Worm (Caenorhabditis elegans) whole organism, early embryonic: Measurements from ENCODE around the gene R07B1.13.

Source experiments
- ama-1 ChIP-seq: fragments of 150-350 bp; optimal IDR thresholded peaks from 2 replicates; lab custom pipeline; 2014
- ceh-13 ChIP-seq: fragments of 200-800 bp; sonication (Bioruptor generic); optimal IDR thresholded peaks from 2 replicates; lab custom pipeline; 2018; ENCODE audit warnings: mild to moderate bottlenecking, missing genetic modification characterization, missing compliant biosample characterization
- ets-7 ChIP-seq: sonication (generic microtip); optimal IDR thresholded peaks from 2 replicates; lab custom pipeline; 2016; ENCODE audit warnings: missing genotype, missing genetic modification characterization, missing compliant biosample characterization
- hmbx-1 ChIP-seq: sonication (generic microtip); optimal IDR thresholded peaks from 2 replicates; lab custom pipeline; 2016; ENCODE audit warnings: mild to moderate bottlenecking, missing genetic modification characterization, missing compliant biosample characterization
- hmg-4 ChIP-seq: fragments of 200-800 bp; sonication (Bioruptor generic); optimal IDR thresholded peaks from 2 replicates; lab custom pipeline; 2018; ENCODE audit warnings: mild to moderate bottlenecking, missing genetic modification characterization, missing compliant biosample characterization
- scrt-1 ChIP-seq: fragments of 200-800 bp; sonication (Bioruptor generic); IDR thresholded peaks from 2 replicates; pipeline ENCODE4 v1.3.6; 2022; ENCODE audit warnings: missing genetic modification characterization, missing compliant biosample characterization

- TF ChIP-seq hmbx-1: no peak
- TF ChIP-seq scrt-1: no peak
- no peak for TF ChIP-seq ama-1 (lab: Kevin White, UChicago)
- no peak for TF ChIP-seq ceh-13
- no peak for TF ChIP-seq ets-7 (tag; lab: Kevin White, UChicago)
- TF ChIP-seq hmg-4: no peak
These were observed 12.9 kb downstream of the R07B1.13 start for ce11 chrX:9882572-9882971.
